Fruit fly (Drosophila melanogaster) whole organism, prepupa: ENCODE data around the gene CG16953.
A peak's percentile ranks its signal among the peaks of the same experiment; 100 is the strongest.

Experiments used
- Blimp-1 ChIP-seq: fragments of 200-800 bp; sonication (Bioruptor generic); optimal IDR thresholded peaks from 3 replicates; lab custom pipeline; 2017; ENCODE audit warnings: missing biosample characterization, missing genetic modification characterization, mild to moderate bottlenecking, moderate library complexity, missing genetic modification reagents
- CG10631 ChIP-seq: fragments of 200-800 bp; sonication (Bioruptor generic); optimal IDR thresholded peaks from 2 replicates; lab custom pipeline; 2016; ENCODE audit warnings: missing biosample characterization, missing genetic modification characterization
- CG10669 ChIP-seq: fragments of 200-800 bp; sonication (Bioruptor generic); optimal IDR thresholded peaks from 3 replicates; lab custom pipeline; 2018; ENCODE audit warnings: missing biosample characterization, mild to moderate bottlenecking, missing genetic modification characterization, moderate library complexity
- CG11294 ChIP-seq: fragments of 200-800 bp; sonication (Bioruptor generic); IDR thresholded peaks from 2 replicates; pipeline ENCODE4 v1.3.6; 2022; ENCODE audit warnings: missing biosample characterization, missing genetic modification characterization
- CG11902 ChIP-seq: fragments of 200-800 bp; sonication (Bioruptor generic); optimal IDR thresholded peaks from 3 replicates; lab custom pipeline; 2016; ENCODE audit warnings: missing biosample characterization, missing genetic modification characterization
- CG1621 ChIP-seq: fragments of 200-800 bp; sonication (Bioruptor generic); optimal IDR thresholded peaks from 3 replicates; lab custom pipeline; 2018; ENCODE audit warnings: missing biosample characterization, mild to moderate bottlenecking, missing genetic modification characterization
- CG31627 ChIP-seq: fragments of 200-800 bp; sonication (Bioruptor generic); optimal IDR thresholded peaks from 3 replicates; lab custom pipeline; 2016; ENCODE audit warnings: missing biosample characterization, missing genetic modification characterization
- CG32006 ChIP-seq: fragments of 200-800 bp; sonication (Bioruptor generic); optimal IDR thresholded peaks from 3 replicates; lab custom pipeline; 2017; ENCODE audit warnings: missing biosample characterization, mild to moderate bottlenecking, missing genetic modification characterization
- CG34406 ChIP-seq: fragments of 200-800 bp; sonication (Bioruptor generic); optimal IDR thresholded peaks from 3 replicates; lab custom pipeline; 2016; ENCODE audit warnings: missing biosample characterization, missing genetic modification characterization
- CG3919 ChIP-seq: fragments of 200-800 bp; sonication (Bioruptor generic); optimal IDR thresholded peaks from 3 replicates; lab custom pipeline; 2016; ENCODE audit warnings: missing biosample characterization, missing genetic modification characterization
- CG4318 ChIP-seq: fragments of 200-800 bp; sonication (Bioruptor generic); optimal IDR thresholded peaks from 3 replicates; lab custom pipeline; 2017; ENCODE audit warnings: missing biosample characterization, mild to moderate bottlenecking, missing genetic modification characterization
- CG6276 ChIP-seq: fragments of 200-800 bp; sonication (Bioruptor generic); optimal IDR thresholded peaks from 2 replicates; lab custom pipeline; 2017; ENCODE audit warnings: missing biosample characterization, mild to moderate bottlenecking, missing genetic modification characterization
- CG6792 ChIP-seq: fragments of 200-800 bp; sonication (Bioruptor generic); optimal IDR thresholded peaks from 3 replicates; lab custom pipeline; 2016; ENCODE audit warnings: missing biosample characterization, missing genetic modification characterization
- CG6808 ChIP-seq: fragments of 200-800 bp; sonication (Bioruptor generic); optimal IDR thresholded peaks from 3 replicates; lab custom pipeline; 2017; ENCODE audit warnings: missing biosample characterization, missing genetic modification characterization, mild to moderate bottlenecking, moderate library complexity, missing genetic modification reagents
- CG6854 ChIP-seq: fragments of 200-800 bp; sonication (Bioruptor generic); optimal IDR thresholded peaks from 2 replicates; lab custom pipeline; 2017; ENCODE audit warnings: missing biosample characterization, mild to moderate bottlenecking, missing genetic modification characterization
- CG7368 ChIP-seq: fragments of 200-800 bp; sonication (Bioruptor generic); optimal IDR thresholded peaks from 3 replicates; lab custom pipeline; 2016; ENCODE audit warnings: missing biosample characterization, missing genetic modification characterization
- CG8119 ChIP-seq: fragments of 200-800 bp; sonication (Bioruptor generic); IDR thresholded peaks from 3 replicates; pipeline ENCODE4 v1.3.6; 2022; ENCODE audit warnings: missing biosample characterization, missing genetic modification characterization
- CG9139 ChIP-seq: fragments of 200-800 bp; sonication (Bioruptor generic); optimal IDR thresholded peaks from 3 replicates; lab custom pipeline; 2017; ENCODE audit warnings: missing biosample characterization, mild to moderate bottlenecking, missing genetic modification characterization
- Eip75B ChIP-seq: fragments of 200-800 bp; sonication (Bioruptor generic); optimal IDR thresholded peaks from 3 replicates; lab custom pipeline; 2016; ENCODE audit warnings: missing biosample characterization, missing genetic modification characterization
- Eip78C ChIP-seq: fragments of 200-800 bp; sonication (Bioruptor generic); peaks from one replicate; lab custom pipeline; 2016; ENCODE audit warnings: missing biosample characterization, missing genetic modification characterization
- Eip93F ChIP-seq: fragments of 200-800 bp; sonication (Bioruptor generic); optimal IDR thresholded peaks from 2 replicates; lab custom pipeline; 2016; ENCODE audit warnings: missing biosample characterization, mild to moderate bottlenecking, missing genetic modification characterization
- Hr38 ChIP-seq: sonication (Bioruptor generic); optimal IDR thresholded peaks from 2 replicates; lab custom pipeline; 2016; ENCODE audit warnings: missing biosample characterization, missing genetic modification characterization
- Hr39 ChIP-seq: fragments of 200-800 bp; sonication (Bioruptor generic); optimal IDR thresholded peaks from 2 replicates; lab custom pipeline; 2016; ENCODE audit warnings: missing biosample characterization, missing genetic modification characterization
- Hr4 ChIP-seq: fragments of 200-800 bp; sonication (Bioruptor generic); optimal IDR thresholded peaks from 3 replicates; lab custom pipeline; 2016; ENCODE audit warnings: missing biosample characterization, missing genetic modification characterization
- OdsH ChIP-seq: fragments of 200-800 bp; sonication (Bioruptor generic); optimal IDR thresholded peaks from 3 replicates; lab custom pipeline; 2016; ENCODE audit warnings: missing biosample characterization, missing genetic modification characterization
- Sox15 ChIP-seq: fragments of 200-800 bp; sonication (Bioruptor generic); optimal IDR thresholded peaks from 3 replicates; lab custom pipeline; 2016; ENCODE audit warnings: missing biosample characterization, missing genetic modification characterization
- acj6 ChIP-seq: fragments of 200-800 bp; sonication (Bioruptor generic); optimal IDR thresholded peaks from 3 replicates; lab custom pipeline; 2016; ENCODE audit warnings: missing biosample characterization, missing genetic modification characterization
- cyc ChIP-seq: fragments of 200-800 bp; sonication (Bioruptor generic); optimal IDR thresholded peaks from 3 replicates; lab custom pipeline; 2016; ENCODE audit warnings: missing biosample characterization, missing genetic modification characterization
- dac ChIP-seq: fragments of 200-800 bp; sonication (Bioruptor generic); optimal IDR thresholded peaks from 2 replicates; lab custom pipeline; 2017; ENCODE audit warnings: missing biosample characterization, mild to moderate bottlenecking, missing genetic modification characterization
- dsx ChIP-seq: fragments of 200-800 bp; optimal IDR thresholded peaks from 3 replicates; lab custom pipeline; 2019; ENCODE audit warnings: missing biosample characterization, mild to moderate bottlenecking, missing genetic modification characterization, moderate library complexity; ENCODE audit not compliant: poor library complexity, severe bottlenecking
- esn ChIP-seq: fragments of 200-800 bp; sonication (Bioruptor generic); optimal IDR thresholded peaks from 2 replicates; lab custom pipeline; 2016; ENCODE audit warnings: missing biosample characterization, mild to moderate bottlenecking, missing genetic modification characterization, moderate library complexity
- fkh ChIP-seq: fragments of 200-800 bp; sonication (Bioruptor generic); optimal IDR thresholded peaks from 3 replicates; lab custom pipeline; 2017; ENCODE audit warnings: missing biosample characterization, mild to moderate bottlenecking, missing genetic modification characterization, moderate library complexity
- lz ChIP-seq: fragments of 200-800 bp; sonication (Bioruptor generic); optimal IDR thresholded peaks from 3 replicates; lab custom pipeline; 2016; ENCODE audit warnings: missing biosample characterization, missing genetic modification characterization
- net ChIP-seq: fragments of 200-800 bp; sonication (Bioruptor generic); optimal IDR thresholded peaks from 3 replicates; lab custom pipeline; 2016; ENCODE audit warnings: missing biosample characterization, missing genetic modification characterization
- pdm3 ChIP-seq: fragments of 200-800 bp; sonication (Bioruptor generic); optimal IDR thresholded peaks from 3 replicates; lab custom pipeline; 2016; ENCODE audit warnings: missing biosample characterization, missing genetic modification characterization
- salr ChIP-seq, 2 experiments: fragments of 200-800 bp; sonication (Bioruptor generic); optimal IDR thresholded peaks; 3 replicates each; lab custom pipeline; 2016 to 2018; ENCODE audit warnings: missing biosample characterization in 2 of 2, missing genetic modification characterization in 2 of 2, mild to moderate bottlenecking in 1 of 2
- ss ChIP-seq, 2 experiments: fragments of 200-800 bp; sonication (Bioruptor generic); optimal IDR thresholded peaks; 2 replicates in 1 of 2; 3 replicates in 1 of 2; lab custom pipeline; 2017 to 2018; ENCODE audit warnings: mild to moderate bottlenecking in 2 of 2, missing biosample characterization in 2 of 2, missing genetic modification characterization in 2 of 2, moderate library complexity in 1 of 2
- topi ChIP-seq: fragments of 200-800 bp; sonication (Bioruptor generic); optimal IDR thresholded peaks from 3 replicates; lab custom pipeline; 2016; ENCODE audit warnings: missing biosample characterization, missing genetic modification characterization
- vri ChIP-seq: fragments of 200-800 bp; sonication (Bioruptor generic); optimal IDR thresholded peaks from 3 replicates; lab custom pipeline; 2016; ENCODE audit warnings: missing biosample characterization, mild to moderate bottlenecking, missing genetic modification characterization

Gene CG16953

DNA sequence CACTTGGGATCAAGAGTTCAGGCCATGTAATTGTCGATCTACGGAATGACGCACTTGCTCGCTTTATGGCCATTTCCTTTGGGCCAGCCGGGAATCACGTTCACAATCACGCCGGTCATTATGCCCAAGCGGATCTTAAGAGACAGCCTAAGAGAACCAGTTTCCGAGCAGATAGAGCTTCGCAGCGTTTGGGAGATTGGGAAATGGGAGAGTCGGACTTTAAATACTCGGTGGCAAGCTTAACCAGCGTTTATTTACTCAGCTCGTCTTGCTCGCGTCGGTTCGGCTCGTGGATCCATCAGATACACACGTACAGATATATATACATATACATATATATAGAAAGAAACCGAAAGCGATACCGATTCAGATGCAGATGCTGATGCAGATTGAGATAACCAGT is 20.1 kb downstream of the CG16953 start (continued):
- TF ChIP-seq dsx (GFP tag; lab: Kevin White, UChicago): peak; percentile 27
- no peak for TF ChIP-seq CG10669
- TF ChIP-seq CG7368 (GFP tag; lab: Kevin White, UChicago): no peak
- TF ChIP-seq CG11902 (GFP tag; lab: Kevin White, UChicago): no peak
- no peak for TF ChIP-seq OdsH (GFP tag; lab: Kevin White, UChicago)
- TF ChIP-seq CG34406: no peak
- no peak for TF ChIP-seq CG6792
- TF ChIP-seq Hr39 (GFP tag; lab: Kevin White, UChicago): no peak
- TF ChIP-seq dac: no peak
- TF ChIP-seq Eip75B (GFP tag; lab: Kevin White, UChicago): peak; percentile 39
- no peak for TF ChIP-seq pdm3
- no peak for TF ChIP-seq topi (GFP tag; lab: Kevin White, UChicago)
- TF ChIP-seq CG10631 (GFP tag; lab: Kevin White, UChicago): no peak
- TF ChIP-seq acj6: no peak
- no peak for TF ChIP-seq salr (GFP tag; optimal IDR thresholded peaks at IDR 0.05; lab: Kevin White, UChicago)
- no peak for TF ChIP-seq CG3919 (GFP tag; lab: Kevin White, UChicago)
- TF ChIP-seq cyc (GFP tag; lab: Kevin White, UChicago): no peak
- no peak for TF ChIP-seq lz
- TF ChIP-seq CG1621 (tag; lab: Kevin White, UChicago): peak; percentile 47
- peak; percentile 97 for TF ChIP-seq Blimp-1 (GFP tag; lab: Kevin White, UChicago)

DNA sequence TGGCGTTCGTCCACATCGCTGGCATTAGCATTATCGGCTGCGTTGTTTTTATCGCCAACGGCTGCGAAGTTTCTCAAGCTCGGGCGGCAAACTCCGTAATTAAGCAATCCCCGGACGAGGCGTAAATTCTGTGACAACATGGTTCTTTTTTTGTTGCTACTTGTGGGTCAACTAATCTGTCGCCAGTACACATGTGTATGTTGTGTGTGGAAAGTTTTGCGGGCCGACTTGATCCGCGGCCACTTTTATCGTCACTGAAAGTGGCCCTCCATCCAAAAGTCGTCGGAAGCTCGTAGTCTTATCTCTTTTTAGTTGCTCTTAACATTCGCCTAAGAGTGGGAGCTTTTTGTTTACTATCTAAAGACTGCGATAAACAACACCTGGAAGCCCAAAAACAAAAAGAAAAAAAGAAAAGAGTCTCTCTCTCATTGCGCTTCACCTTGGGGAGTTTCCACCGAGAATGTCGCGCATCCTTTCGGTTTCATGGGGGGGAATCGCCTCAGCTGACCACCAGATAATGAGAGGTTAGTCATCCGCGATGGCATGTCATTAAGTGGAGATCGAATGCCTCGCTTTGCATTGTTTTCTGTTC is 21.7 kb downstream of the CG16953 start, which contains the start of gene CG10877:
TSS of gene CG10877 (minus strand) at position 238 of the 592 bp plus-strand sequence.
- TF ChIP-seq ss (GFP tag; optimal IDR thresholded peaks at IDR 0.05; lab: Kevin White, UChicago) (peak; percentile 57 to 59), Eip93F (GFP tag; lab: Kevin White, UChicago) (no peak), CG31627 (GFP tag; lab: Kevin White, UChicago) (no peak), vri (peak; percentile 64), esn (no peak), Sox15 (GFP tag; lab: Kevin White, UChicago) (no peak), CG9139 (GFP tag; lab: Kevin White, UChicago) (no peak), CG6808 (peak; percentile 42), dsx (GFP tag; lab: Kevin White, UChicago) (peak; percentile 33), net (GFP tag; lab: Kevin White, UChicago) (peak; percentile 30), Eip78C (GFP tag; lab: Kevin White, UChicago) (peak; percentile 68), CG11294 (GFP tag; lab: Robert Waterston, UW) (no peak), CG4318 (GFP tag; lab: Kevin White, UChicago) (no peak), Hr38 (GFP tag; lab: Kevin White, UChicago) (no peak), Hr4 (GFP tag; lab: Kevin White, UChicago) (no peak), CG6854 (GFP tag; lab: Kevin White, UChicago) (no peak), CG8119 (GFP tag; lab: Robert Waterston, UW) (no peak), CG32006 (no peak), CG11902 (GFP tag; lab: Kevin White, UChicago) (no peak), fkh (peak; percentile 15), Blimp-1 (GFP tag; lab: Kevin White, UChicago) (peak; percentile 87), CG34406 (no peak), CG6276 (GFP tag; lab: Kevin White, UChicago) (peak; percentile 1), CG6792 (no peak), Eip75B (GFP tag; lab: Kevin White, UChicago) (no peak)
